Worm (Caenorhabditis elegans) whole organism, early embryonic: ENCODE measurements around the gene elt-2.

Experiments
- F13C5.2 ChIP-seq: sonication (generic microtip); optimal IDR thresholded peaks from 2 replicates; lab custom pipeline; 2017; ENCODE audit warnings: mild to moderate bottlenecking, missing genetic modification characterization, inconsistent platforms, missing compliant biosample characterization
- aly-1 ChIP-seq: sonication (generic microtip); optimal IDR thresholded peaks from 2 replicates; lab custom pipeline; 2016; ENCODE audit warnings: missing genetic modification characterization, missing compliant biosample characterization
- ama-1 ChIP-seq: fragments of 150-350 bp; optimal IDR thresholded peaks from 2 replicates; lab custom pipeline; 2014
- ceh-13 ChIP-seq: fragments of 200-800 bp; sonication (Bioruptor generic); optimal IDR thresholded peaks from 2 replicates; lab custom pipeline; 2018; ENCODE audit warnings: mild to moderate bottlenecking, missing genetic modification characterization, missing compliant biosample characterization
- ceh-36 ChIP-seq: sonication (generic microtip); optimal IDR thresholded peaks from 2 replicates; lab custom pipeline; 2016; ENCODE audit warnings: missing genetic modification characterization, inconsistent platforms, missing compliant biosample characterization
- flt-1 ChIP-seq: fragments of 200-800 bp; sonication (Bioruptor generic); IDR thresholded peaks from 2 replicates; pipeline ENCODE4 v1.3.6; 2022; ENCODE audit warnings: missing genetic modification characterization, missing compliant biosample characterization
- hmbx-1 ChIP-seq: sonication (generic microtip); optimal IDR thresholded peaks from 2 replicates; lab custom pipeline; 2016; ENCODE audit warnings: mild to moderate bottlenecking, missing genetic modification characterization, missing compliant biosample characterization
- hmg-4 ChIP-seq: fragments of 200-800 bp; sonication (Bioruptor generic); optimal IDR thresholded peaks from 2 replicates; lab custom pipeline; 2018; ENCODE audit warnings: mild to moderate bottlenecking, missing genetic modification characterization, missing compliant biosample characterization
- hnd-1 ChIP-seq: sonication (generic microtip); optimal IDR thresholded peaks from 2 replicates; lab custom pipeline; 2016; ENCODE audit warnings: missing genetic modification characterization, missing compliant biosample characterization
- sea-1 ChIP-seq: fragments of 200-800 bp; sonication (Bioruptor generic); conservative IDR thresholded peaks from 2 replicates; pipeline ENCODE4 v1.3.6; 2022; ENCODE audit warnings: missing genetic modification characterization, missing compliant biosample characterization
- tbx-11 ChIP-seq: fragments of 200-800 bp; sonication (Bioruptor generic); IDR thresholded peaks from 2 replicates; pipeline ENCODE4 v1.3.6; 2022; ENCODE audit warnings: missing genetic modification characterization, missing compliant biosample characterization
- tra-4 ChIP-seq: sonication (generic microtip); optimal IDR thresholded peaks from 2 replicates; lab custom pipeline; 2017; ENCODE audit warnings: missing genetic modification characterization, missing compliant biosample characterization

DNA sequence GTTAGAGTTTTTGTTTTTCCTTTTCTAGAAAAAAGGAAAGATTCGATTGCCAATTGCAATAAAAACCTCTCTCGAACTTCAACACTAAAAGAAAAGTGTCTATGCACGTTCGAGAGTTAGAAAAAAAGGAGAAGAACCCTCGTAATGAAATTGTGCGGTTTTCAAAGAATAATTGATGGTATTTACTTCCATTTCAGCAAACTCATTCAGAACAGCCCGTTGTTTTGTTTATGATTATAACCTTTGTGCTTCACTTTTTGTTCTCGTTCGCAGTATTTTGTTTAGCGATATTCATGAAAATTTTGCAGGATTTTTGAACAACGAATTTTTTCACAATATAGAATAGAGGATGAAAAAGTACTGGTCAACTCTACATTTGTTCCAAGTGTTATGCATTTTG lies 27.1 kb upstream of the elt-2 start, which contains the start of gene lgc-41:
- TF ChIP-seq tbx-11 (GFP tag; lab: Robert Waterston, UW) (no peak), ama-1 (lab: Kevin White, UChicago) (no peak), F13C5.2 (tag; lab: Kevin White, UChicago) (no peak), tra-4 (tag; lab: Kevin White, UChicago) (no peak), hmg-4 (no peak), ceh-13 (GFP tag; lab: Kevin White, UChicago) (no peak), flt-1 (GFP tag; lab: Robert Waterston, UW) (no peak), sea-1 (GFP tag; lab: Robert Waterston, UW) (no peak), hnd-1 (tag; lab: Kevin White, UChicago) (no peak), ceh-36 (tag; lab: Kevin White, UChicago) (no peak), hmbx-1 (tag; lab: Kevin White, UChicago) (no peak), aly-1 (tag; lab: Kevin White, UChicago) (no peak)
